Worm (Caenorhabditis elegans): Measurements from ENCODE around the gene T25B2.3.

The T25B2.3 gene

DNA sequence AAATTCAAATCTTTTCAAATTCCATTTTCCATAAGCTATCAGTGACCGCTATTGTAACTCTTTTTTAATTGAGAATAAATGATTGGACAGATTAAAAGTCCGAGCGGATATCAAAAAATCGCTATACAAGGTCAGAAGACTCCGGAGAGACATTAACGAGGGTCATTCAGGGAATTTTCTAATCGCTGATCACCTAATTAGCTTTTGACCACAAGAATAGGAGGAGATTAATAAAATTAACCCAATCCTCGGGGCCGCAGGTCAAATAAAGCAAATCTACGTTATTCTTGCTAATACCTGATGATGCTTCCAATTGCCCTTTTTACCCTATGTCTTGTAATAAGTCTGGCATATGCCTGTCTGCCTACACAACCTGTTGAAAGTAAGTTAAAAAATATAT, 2.3 kb upstream of the T25B2.3 start, which contains the start of gene T25B2.1:
Gene T25B2.1, plus strand, starts transcription at position 301 of the 400 bp plus-strand sequence.
- TF ChIP-seq lin-40 (tag; optimal IDR thresholded peaks at IDR 0.05) (no peak), ceh-27 (GFP tag; optimal IDR thresholded peaks at IDR 0.05) (no peak), die-1 (tag; optimal IDR thresholded peaks at IDR 0.05) (no peak), ztf-22 (GFP tag; optimal IDR thresholded peaks at IDR 0.05) (no peak)

DNA sequence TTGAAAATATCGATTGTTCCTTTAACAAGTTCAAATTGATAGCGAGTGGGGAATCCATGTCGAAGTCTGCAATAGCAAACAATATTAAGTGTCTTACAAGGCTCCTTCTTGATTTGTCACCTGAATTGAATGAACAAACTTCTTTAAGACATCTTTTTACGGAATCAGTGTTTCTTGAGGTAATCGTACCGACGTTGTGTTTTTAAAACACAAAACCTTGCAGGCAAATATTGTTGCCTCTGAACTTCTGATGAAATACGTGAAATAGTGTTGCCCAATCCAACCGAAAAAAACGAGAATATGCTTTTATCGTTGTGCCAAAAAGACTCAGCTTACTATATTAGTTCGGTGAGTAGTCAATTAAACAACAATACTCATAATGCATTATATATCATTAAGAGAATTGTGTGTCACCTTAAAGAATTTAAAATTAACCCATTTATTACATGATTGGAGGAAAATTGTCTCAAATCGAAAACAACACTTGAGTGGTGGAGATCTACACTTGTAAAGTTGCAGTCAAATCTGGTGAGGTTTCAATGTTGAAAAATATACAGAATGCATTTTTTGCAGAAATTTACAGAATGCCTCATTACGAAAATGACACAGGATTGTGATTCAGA, 2.1 kb downstream of the T25B2.3 start, which contains the start of the genes T25B2.4 and T13C5.3:
Gene T25B2.4, plus strand, starts transcription at position 301 of the 623 bp plus-strand sequence.
Gene T13C5.3, plus strand, starts transcription at position 573 of the 623 bp plus-strand sequence.
- TF ChIP-seq ceh-40 (GFP tag; IDR thresholded peaks at IDR 0.05) (no peak), nfyb-1 (GFP tag; IDR thresholded peaks at IDR 0.05) (no peak), F33H1.4 (GFP tag; IDR thresholded peaks at IDR 0.05) (no peak), C06A6.2 (GFP tag; conservative IDR thresholded peaks at IDR 0.05) (no peak), unc-130 (GFP tag; optimal IDR thresholded peaks at IDR 0.05) (no peak), fkh-3 (tag; optimal IDR thresholded peaks at IDR 0.05) (no peak), nhr-27 (tag; optimal IDR thresholded peaks at IDR 0.05) (no peak), lag-1 (GFP tag; IDR thresholded peaks at IDR 0.05) (no peak), lsl-1 (GFP tag; optimal IDR thresholded peaks at IDR 0.05) (no peak), snpc-3.4 (tag; optimal IDR thresholded peaks at IDR 0.05) (no peak), snpc-1.3 (tag; optimal IDR thresholded peaks at IDR 0.05; ENCODE audit: insufficient read depth) (no peak), hrde-1 (tag; optimal IDR thresholded peaks at IDR 0.05; ENCODE audit: borderline replicate concordance) (no peak), ccch-3 (GFP tag; optimal IDR thresholded peaks at IDR 0.05) (no peak), lin-26 (GFP tag; IDR thresholded peaks at IDR 0.05) (no peak)

DNA sequence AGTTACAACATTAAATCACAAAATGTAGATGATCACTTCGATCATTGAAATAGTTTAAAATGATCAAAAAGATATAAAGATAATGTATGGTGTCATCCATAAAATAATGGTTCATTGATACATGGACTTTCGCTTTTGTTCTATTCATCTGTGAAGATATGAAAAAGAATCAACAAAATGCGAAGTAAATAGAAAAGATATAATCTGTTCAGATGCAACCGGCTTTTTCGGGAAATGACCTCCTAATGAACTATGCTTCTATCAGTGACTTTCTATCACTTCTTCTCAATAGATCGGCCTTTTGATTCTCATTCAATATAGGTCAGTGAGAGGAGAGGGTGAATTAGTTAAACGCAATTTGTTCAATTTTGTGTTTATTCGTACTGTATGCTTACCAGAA, 3.1 kb downstream of the T25B2.3 start:
- TF ChIP-seq somi-1 (GFP tag; optimal IDR thresholded peaks at IDR 0.05): no peak

DNA sequence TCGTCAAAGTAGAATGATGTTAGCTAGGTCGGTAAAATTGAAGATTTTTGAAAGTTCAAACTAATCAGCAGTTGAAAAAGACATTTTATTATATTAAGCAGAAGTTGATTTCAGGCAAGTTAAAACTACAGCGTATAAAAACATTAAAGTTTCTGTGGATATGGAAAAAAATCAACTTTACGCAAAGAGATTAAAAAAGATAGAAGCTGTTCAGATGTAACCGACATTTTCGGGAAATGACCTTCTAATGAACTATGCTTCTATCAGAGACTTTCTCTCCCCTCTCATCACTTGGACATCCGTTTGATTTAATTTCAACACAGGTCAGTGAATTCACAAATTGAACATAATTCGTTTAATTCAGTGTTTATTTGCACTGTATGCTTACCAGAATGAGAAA, 4.4 kb downstream of the T25B2.3 start, which contains the start of gene T13C5.7:
Gene T13C5.7, plus strand, starts transcription at position 301 of the 400 bp plus-strand sequence.
- no peak for TF ChIP-seq snpc-3.4 (tag; optimal IDR thresholded peaks at IDR 0.05)
- TF ChIP-seq hsf-1 (GFP tag; IDR thresholded peaks at IDR 0.05): no peak
- TF ChIP-seq attf-5 (GFP tag; optimal IDR thresholded peaks at IDR 0.05): no peak
- TF ChIP-seq let-607 (tag; optimal IDR thresholded peaks at IDR 0.05): no peak
- no peak for TF ChIP-seq ztf-18 (tag; optimal IDR thresholded peaks at IDR 0.05)
- no peak for TF ChIP-seq atf-7 (tag; optimal IDR thresholded peaks at IDR 0.05)
- no peak for TF ChIP-seq mes-4 (tag; optimal IDR thresholded peaks at IDR 0.05)
- no peak for TF ChIP-seq repo-1 (tag; optimal IDR thresholded peaks at IDR 0.05)
- TF ChIP-seq aptf-2 (GFP tag; conservative IDR thresholded peaks at IDR 0.05): no peak
- TF ChIP-seq ztf-3 (GFP tag; optimal IDR thresholded peaks at IDR 0.05): no peak
- no peak for TF ChIP-seq F37B4.10 (GFP tag; IDR thresholded peaks at IDR 0.05)

DNA sequence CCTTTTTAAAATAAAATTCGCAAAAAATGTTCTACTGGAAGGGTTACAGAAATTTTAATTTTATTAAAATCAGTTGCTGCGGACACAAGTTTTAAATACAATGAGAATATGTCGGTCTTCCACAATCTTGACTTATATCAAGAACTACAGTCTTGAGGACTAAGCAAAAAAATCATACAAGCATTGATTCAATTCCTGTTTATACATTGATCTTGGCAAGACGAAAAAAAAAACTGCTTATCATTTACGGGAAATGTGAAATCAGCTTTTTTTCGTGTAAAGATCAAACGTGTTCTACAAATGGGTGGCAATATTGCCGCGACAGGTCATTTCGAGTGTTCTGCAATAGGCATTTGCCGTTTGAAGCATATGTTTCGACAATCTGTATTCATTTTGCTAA, 8.8 kb downstream of the T25B2.3 start, which contains the start of gene T13C5.2:
Gene T13C5.2, plus strand, starts transcription at position 301 of the 400 bp plus-strand sequence.
- no peak for TF ChIP-seq madf-3 (GFP tag; IDR thresholded peaks at IDR 0.05)
- no peak for TF ChIP-seq unc-62 (GFP tag; optimal IDR thresholded peaks at IDR 0.05)
- TF ChIP-seq attf-6 (GFP tag; IDR thresholded peaks at IDR 0.05): no peak
